Fruit fly (Drosophila melanogaster) whole organism, embryonic: ENCODE measurements around the gene teq.

ENCODE experiments used
- Atf6 ChIP-seq: fragments of 200-800 bp; sonication (Bioruptor generic); IDR thresholded peaks from 2 replicates; pipeline ENCODE4 v1.3.6; 2022; ENCODE audit warnings: missing biosample characterization, missing genetic modification characterization
- Bgb ChIP-seq: fragments of 200-800 bp; sonication (Bioruptor generic); IDR thresholded peaks from 2 replicates; pipeline ENCODE4 v1.3.6; 2022; ENCODE audit warnings: missing biosample characterization, missing genetic modification characterization; ENCODE audit not compliant: partially characterized antibody
- CG10274 ChIP-seq: fragments of 200-800 bp; sonication (Bioruptor generic); optimal IDR thresholded peaks from 3 replicates; lab custom pipeline; 2017; ENCODE audit warnings: missing biosample characterization, mild to moderate bottlenecking, missing genetic modification characterization
- CG10543 ChIP-seq: fragments of 200-800 bp; sonication (Bioruptor generic); optimal IDR thresholded peaks from 3 replicates; lab custom pipeline; 2017; ENCODE audit warnings: missing biosample characterization, mild to moderate bottlenecking, missing genetic modification characterization, moderate library complexity
- CG10979 ChIP-seq: fragments of 200-800 bp; sonication (Bioruptor generic); optimal IDR thresholded peaks from 2 replicates; lab custom pipeline; 2018; ENCODE audit warnings: missing biosample characterization, mild to moderate bottlenecking, missing genetic modification characterization, moderate library complexity
- CG11093 ChIP-seq: fragments of 200-800 bp; sonication (Bioruptor generic); IDR thresholded peaks from 3 replicates; pipeline ENCODE4 v1.3.6; 2022; ENCODE audit warnings: missing biosample characterization, missing genetic modification characterization
- CG11696 ChIP-seq: fragments of 200-800 bp; sonication (Bioruptor generic); IDR thresholded peaks from 2 replicates; pipeline ENCODE4 v1.3.6; 2022; ENCODE audit warnings: missing biosample characterization, missing genetic modification characterization
- CG12299 ChIP-seq: fragments of 200-800 bp; sonication (Bioruptor generic); optimal IDR thresholded peaks from 2 replicates; lab custom pipeline; 2018; ENCODE audit warnings: missing biosample characterization, mild to moderate bottlenecking, missing genetic modification characterization
- CG14860 ChIP-seq: fragments of 200-800 bp; sonication (Bioruptor generic); IDR thresholded peaks from 3 replicates; pipeline ENCODE4 v1.3.6; 2022; ENCODE audit warnings: missing biosample characterization, missing genetic modification characterization; ENCODE audit not compliant: partially characterized antibody
- CG14965 ChIP-seq: fragments of 200-800 bp; sonication (Bioruptor generic); optimal IDR thresholded peaks from 2 replicates; lab custom pipeline; 2016; ENCODE audit warnings: missing biosample characterization, missing genetic modification characterization, borderline replicate concordance
- CG17328 ChIP-seq: fragments of 200-800 bp; sonication (Bioruptor generic); IDR thresholded peaks from 2 replicates; pipeline ENCODE4 v1.3.6; 2022; ENCODE audit warnings: missing biosample characterization, missing genetic modification characterization
- CG17359 ChIP-seq: fragments of 200-800 bp; sonication (Bioruptor generic); optimal IDR thresholded peaks from 3 replicates; lab custom pipeline; 2018; ENCODE audit warnings: missing biosample characterization, mild to moderate bottlenecking, missing genetic modification characterization, moderate library complexity
- CG32772 ChIP-seq: fragments of 200-800 bp; sonication (Bioruptor generic); IDR thresholded peaks from 2 replicates; pipeline ENCODE4 v1.3.6; 2022; ENCODE audit warnings: missing biosample characterization, missing genetic modification characterization
- CG6654 ChIP-seq: fragments of 200-800 bp; sonication (Bioruptor generic); optimal IDR thresholded peaks from 2 replicates; lab custom pipeline; 2017; ENCODE audit warnings: missing biosample characterization, mild to moderate bottlenecking, missing genetic modification characterization
- CG7357 ChIP-seq: fragments of 200-800 bp; sonication (Bioruptor generic); IDR thresholded peaks from 3 replicates; pipeline ENCODE4 v1.3.6; 2022; ENCODE audit warnings: missing biosample characterization, missing genetic modification characterization
- CG8944 ChIP-seq: fragments of 200-800 bp; sonication (Bioruptor generic); optimal IDR thresholded peaks from 3 replicates; lab custom pipeline; 2016; ENCODE audit warnings: missing biosample characterization, missing genetic modification characterization
- CG9437 ChIP-seq: fragments of 200-800 bp; sonication (Bioruptor generic); optimal IDR thresholded peaks from 2 replicates; lab custom pipeline; 2018; ENCODE audit warnings: missing biosample characterization, mild to moderate bottlenecking, missing genetic modification characterization
- CG9609 ChIP-seq: fragments of 200-800 bp; sonication (Bioruptor generic); optimal IDR thresholded peaks from 3 replicates; lab custom pipeline; 2016; ENCODE audit warnings: missing biosample characterization, missing genetic modification characterization
- CoRest ChIP-seq: fragments of 200-800 bp; sonication (Bioruptor generic); optimal IDR thresholded peaks from 3 replicates; lab custom pipeline; 2018; ENCODE audit warnings: missing biosample characterization, mild to moderate bottlenecking, missing genetic modification characterization, moderate library complexity
- CrebB ChIP-seq: fragments of 200-800 bp; sonication (Bioruptor generic); optimal IDR thresholded peaks from 3 replicates; lab custom pipeline; 2018; ENCODE audit warnings: missing biosample characterization, mild to moderate bottlenecking, missing genetic modification characterization
- Dp ChIP-seq: fragments of 200-800 bp; sonication (Bioruptor generic); optimal IDR thresholded peaks from 2 replicates; lab custom pipeline; 2018; ENCODE audit warnings: missing biosample characterization, mild to moderate bottlenecking, missing genetic modification characterization, moderate library complexity
- Elba2 ChIP-seq: fragments of 200-800 bp; sonication (Bioruptor generic); optimal IDR thresholded peaks from 3 replicates; lab custom pipeline; 2016; ENCODE audit warnings: missing biosample characterization, missing genetic modification characterization
- Ets97D ChIP-seq: fragments of 200-800 bp; sonication (Bioruptor generic); optimal IDR thresholded peaks from 3 replicates; lab custom pipeline; 2016; ENCODE audit warnings: missing biosample characterization, missing genetic modification characterization
- GATAe ChIP-seq: fragments of 200-800 bp; sonication (Bioruptor generic); conservative IDR thresholded peaks from 2 replicates; pipeline ENCODE4 v1.3.6; 2022; ENCODE audit warnings: missing biosample characterization, missing genetic modification characterization
- H15 ChIP-seq: fragments of 200-800 bp; sonication (Bioruptor generic); IDR thresholded peaks from 3 replicates; pipeline ENCODE4 v1.3.6; 2022; ENCODE audit warnings: missing biosample characterization, missing genetic modification characterization
- HHEX ChIP-seq: fragments of 200-800 bp; sonication (Bioruptor generic); optimal IDR thresholded peaks from 3 replicates; lab custom pipeline; 2017; ENCODE audit warnings: missing biosample characterization, mild to moderate bottlenecking, missing genetic modification characterization, missing genetic modification reagents
- Lpt ChIP-seq: fragments of >200 bp; optimal IDR thresholded peaks from 2 replicates; lab custom pipeline; 2018; ENCODE audit warnings: missing biosample characterization, missing genetic modification characterization
- Meics ChIP-seq: fragments of 200-800 bp; sonication (Bioruptor generic); optimal IDR thresholded peaks from 2 replicates; lab custom pipeline; 2017; ENCODE audit warnings: missing biosample characterization, mild to moderate bottlenecking, missing genetic modification characterization
- NfI ChIP-seq: fragments of 200-800 bp; sonication (Bioruptor generic); optimal IDR thresholded peaks from 3 replicates; lab custom pipeline; 2018; ENCODE audit warnings: missing biosample characterization, mild to moderate bottlenecking, missing genetic modification characterization, moderate library complexity
- Optix ChIP-seq: fragments of 200-800 bp; sonication (Bioruptor generic); IDR thresholded peaks from 3 replicates; pipeline ENCODE4 v1.3.6; 2022; ENCODE audit warnings: missing biosample characterization, missing genetic modification characterization
- Ptx1 ChIP-seq: fragments of 200-800 bp; sonication (Bioruptor generic); IDR thresholded peaks from 2 replicates; pipeline ENCODE4 v1.3.6; 2022; ENCODE audit warnings: missing biosample characterization, missing genetic modification characterization
- Rx ChIP-seq: fragments of 200-800 bp; sonication (Bioruptor generic); IDR thresholded peaks from 2 replicates; pipeline ENCODE4 v1.3.6; 2022; ENCODE audit warnings: missing biosample characterization, missing genetic modification characterization
- Side ChIP-seq: fragments of 200-800 bp; sonication (Bioruptor generic); optimal IDR thresholded peaks from 2 replicates; lab custom pipeline; 2016; ENCODE audit warnings: missing biosample characterization, missing genetic modification characterization
- ab ChIP-seq: fragments of 200-800 bp; sonication (Bioruptor generic); optimal IDR thresholded peaks from 2 replicates; lab custom pipeline; 2016; ENCODE audit warnings: missing biosample characterization, missing genetic modification characterization
- bbx ChIP-seq: fragments of 200-800 bp; sonication (Bioruptor generic); IDR thresholded peaks from 2 replicates; pipeline ENCODE4 v1.3.6; 2022; ENCODE audit warnings: missing biosample characterization, missing genetic modification characterization; ENCODE audit not compliant: partially characterized antibody
- btn ChIP-seq: fragments of 200-800 bp; sonication (Bioruptor generic); optimal IDR thresholded peaks from 2 replicates; lab custom pipeline; 2016; ENCODE audit warnings: missing biosample characterization, missing genetic modification characterization
- ci ChIP-seq: fragments of 200-800 bp; sonication (Bioruptor generic); IDR thresholded peaks from 3 replicates; pipeline ENCODE4 v1.3.6; 2022; ENCODE audit warnings: missing biosample characterization, missing genetic modification characterization
- crp ChIP-seq, 2 experiments: fragments of 200-800 bp; sonication (Bioruptor generic); optimal IDR thresholded peaks; 2 replicates in 1 of 2; 3 replicates in 1 of 2; lab custom pipeline; 2017; ENCODE audit warnings: missing biosample characterization in 2 of 2, missing genetic modification characterization in 2 of 2, mild to moderate bottlenecking in 1 of 2, moderate library complexity in 1 of 2
- eyg ChIP-seq: fragments of 200-800 bp; sonication (Bioruptor generic); optimal IDR thresholded peaks from 3 replicates; lab custom pipeline; 2016; ENCODE audit warnings: missing biosample characterization, missing genetic modification characterization
- jigr1 ChIP-seq: fragments of 200-800 bp; sonication (Bioruptor generic); IDR thresholded peaks from 3 replicates; pipeline ENCODE4 v1.3.6; 2022; ENCODE audit warnings: missing biosample characterization, missing genetic modification characterization
- klu ChIP-seq: fragments of 200-800 bp; sonication (Bioruptor generic); IDR thresholded peaks from 2 replicates; pipeline ENCODE4 v1.3.6; 2022; ENCODE audit warnings: missing biosample characterization, missing genetic modification characterization
- kni ChIP-seq: fragments of 200-800 bp; sonication (Bioruptor generic); optimal IDR thresholded peaks from 3 replicates; lab custom pipeline; 2017; ENCODE audit warnings: mild to moderate bottlenecking, missing biosample characterization, missing genetic modification reagents, missing genetic modification characterization
- lilli ChIP-seq: fragments of 200-800 bp; sonication (Bioruptor generic); optimal IDR thresholded peaks from 3 replicates; lab custom pipeline; 2016; ENCODE audit warnings: missing biosample characterization, missing genetic modification characterization
- mam ChIP-seq: fragments of 200-800 bp; sonication (Bioruptor generic); optimal IDR thresholded peaks from 3 replicates; lab custom pipeline; 2016; ENCODE audit warnings: missing biosample characterization, missing genetic modification characterization
- org-1 ChIP-seq: fragments of 200-800 bp; sonication (Bioruptor generic); optimal IDR thresholded peaks from 2 replicates; lab custom pipeline; 2017; ENCODE audit warnings: missing biosample characterization, missing genetic modification characterization
- pum ChIP-seq: fragments of 200-800 bp; sonication (Bioruptor generic); optimal IDR thresholded peaks from 2 replicates; lab custom pipeline; 2016; ENCODE audit warnings: missing biosample characterization, missing genetic modification characterization
- sens ChIP-seq: fragments of 200-800 bp; sonication (Bioruptor generic); peaks from one replicate; lab custom pipeline; 2016; ENCODE audit warnings: missing biosample characterization, missing genetic modification characterization
- sqz ChIP-seq: fragments of 200-800 bp; sonication (Bioruptor generic); optimal IDR thresholded peaks from 3 replicates; lab custom pipeline; 2018; ENCODE audit warnings: missing biosample characterization, mild to moderate bottlenecking, missing genetic modification characterization
- tap ChIP-seq: fragments of 200-800 bp; optimal IDR thresholded peaks from 3 replicates; lab custom pipeline; 2019; ENCODE audit warnings: missing biosample characterization, mild to moderate bottlenecking, missing genetic modification characterization, moderate library complexity
- unc-4 ChIP-seq: fragments of 200-800 bp; sonication (Bioruptor generic); IDR thresholded peaks from 2 replicates; pipeline ENCODE4 v1.3.6; 2022; ENCODE audit warnings: missing biosample characterization, missing genetic modification characterization; ENCODE audit not compliant: partially characterized antibody

The teq gene

dm6 chr3L:9033999-9034626 is 40.3 kb upstream of the teq start (continued):
- no peak for TF ChIP-seq unc-4 (GFP tag; lab: Robert Waterston, UW)
- TF ChIP-seq CG10543 (GFP tag; lab: Kevin White, UChicago): no peak
- TF ChIP-seq ab (GFP tag; lab: Kevin White, UChicago): no peak
- peak; percentile 31 for TF ChIP-seq CG6654
- no peak for TF ChIP-seq Dp (GFP tag; lab: Kevin White, UChicago)
- no peak for TF ChIP-seq GATAe
- peak; percentile 74 for TF ChIP-seq CG32772 (GFP tag; lab: Robert Waterston, UW)
- no peak for TF ChIP-seq NfI (GFP tag; lab: Kevin White, UChicago)
- no peak for TF ChIP-seq Elba2
- TF ChIP-seq crp (GFP tag; optimal IDR thresholded peaks at IDR 0.05; lab: Kevin White, UChicago): no peak
- peak; percentile 22 for TF ChIP-seq lilli (GFP tag; lab: Kevin White, UChicago)
- peak; percentile 47; the same call in 1 of the 3 replicates for TF ChIP-seq CG7357
- TF ChIP-seq CG14860 (GFP tag; lab: Robert Waterston, UW): no peak
- TF ChIP-seq eyg (GFP tag; lab: Kevin White, UChicago): no peak
- peak; percentile 12 for TF ChIP-seq CG9609 (GFP tag; lab: Kevin White, UChicago)
- TF ChIP-seq org-1 (GFP tag; lab: Kevin White, UChicago): no peak
- peak; percentile 8 for TF ChIP-seq CG10274
- no peak for TF ChIP-seq Optix (GFP tag; lab: Robert Waterston, UW)
- TF ChIP-seq sens (GFP tag; lab: Kevin White, UChicago): peak; percentile 94
- no peak for TF ChIP-seq CrebB (tag; lab: Kevin White, UChicago)
- TF ChIP-seq CG9437 (GFP tag; lab: Kevin White, UChicago): no peak
- TF ChIP-seq CG14965 (GFP tag; lab: Kevin White, UChicago): no peak
- peak; percentile 31; the same call in 1 of the 2 replicates for TF ChIP-seq Rx (GFP tag; lab: Robert Waterston, UW)
- peak; percentile 19 for TF ChIP-seq Meics (GFP tag; lab: Kevin White, UChicago)
- peak; percentile 76 for TF ChIP-seq btn (GFP tag; lab: Kevin White, UChicago)
- TF ChIP-seq CG11093 (GFP tag; lab: Robert Waterston, UW): peak; percentile 68; the same call in 2 of the 3 replicates
- 0 out of 2 replicates have a peak, but pooled peaks have one; percentile 15 for TF ChIP-seq CG11696 (GFP tag; lab: Robert Waterston, UW)
- TF ChIP-seq jigr1 (GFP tag; lab: Robert Waterston, UW): peak; percentile 43; the same call in 1 of the 3 replicates
- no peak for TF ChIP-seq mam (GFP tag; lab: Kevin White, UChicago)
- peak; percentile 44 for TF ChIP-seq kni (GFP tag; lab: Kevin White, UChicago)
- peak; percentile 53 for TF ChIP-seq CoRest
- TF ChIP-seq HHEX (GFP tag; lab: Kevin White, UChicago): peak; percentile 31
- TF ChIP-seq CG17359: peak; percentile 84
- TF ChIP-seq klu (GFP tag; lab: Robert Waterston, UW): no peak; the same call in 1 of the 2 replicates
- no peak for TF ChIP-seq Lpt
- peak; percentile 74 for TF ChIP-seq tap (tag; lab: Kevin White, UChicago)
- TF ChIP-seq H15: peak; percentile 70
- TF ChIP-seq CG10979 (tag; lab: Kevin White, UChicago): peak; percentile 91
- TF ChIP-seq Ets97D: no peak
- peak; percentile 70 for TF ChIP-seq Ptx1 (GFP tag; lab: Robert Waterston, UW)
- no peak for TF ChIP-seq pum (GFP tag; lab: Kevin White, UChicago)
- peak; percentile 83 for TF ChIP-seq ci (GFP tag; lab: Robert Waterston, UW)
- TF ChIP-seq Side: no peak
- peak; percentile 22 for TF ChIP-seq CG8944
- no peak for TF ChIP-seq CG12299 (tag; lab: Kevin White, UChicago)
- TF ChIP-seq Bgb (GFP tag; lab: Robert Waterston, UW): no peak
- TF ChIP-seq bbx (GFP tag; lab: Robert Waterston, UW): no peak
- peak; percentile 85 for TF ChIP-seq CG17328 (GFP tag; lab: Robert Waterston, UW)
- TF ChIP-seq Atf6 (GFP tag; lab: Robert Waterston, UW): peak; percentile 16; the same call in 1 of the 2 replicates
- TF ChIP-seq sqz: peak; percentile 45
